Worm (Caenorhabditis elegans): Measurements from ENCODE around the gene F25H9.6.

DNA sequence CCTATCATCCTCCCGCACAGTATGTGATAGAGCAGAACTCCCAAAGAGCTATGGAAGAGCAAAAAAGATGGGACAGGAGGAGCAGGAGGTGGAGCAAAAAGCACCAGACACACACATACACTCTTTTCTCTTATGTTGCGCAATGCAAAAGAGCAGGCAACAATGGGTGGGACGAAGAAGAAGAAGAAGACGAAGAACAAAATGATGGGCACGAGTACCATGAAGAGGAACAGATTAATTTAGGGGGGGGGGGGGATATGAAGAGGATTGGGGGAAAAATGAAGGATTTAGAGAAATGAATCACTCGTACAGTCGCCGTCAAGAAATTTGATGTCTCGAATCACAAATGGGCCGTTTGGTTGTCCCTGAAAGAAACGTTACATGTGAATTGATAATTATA lies 43.5 kb upstream of the F25H9.6 start, which contains the start of gene avr-15:
- TF ChIP-seq ref-1 (GFP tag; conservative IDR thresholded peaks at IDR 0.05) (no peak), ztf-29 (GFP tag; IDR thresholded peaks at IDR 0.05) (no peak), klf-2 (GFP tag; conservative IDR thresholded peaks at IDR 0.05) (no peak), ztf-23 (GFP tag; IDR thresholded peaks at IDR 0.05) (no peak), tab-1 (GFP tag; IDR thresholded peaks at IDR 0.05) (no peak), flt-1 (GFP tag; IDR thresholded peaks at IDR 0.05) (no peak)
